Fruit fly (Drosophila melanogaster) whole organism, embryonic: ENCODE measurements around the gene Papss.
A peak's percentile ranks its signal among the peaks of the same experiment; 100 is the strongest.

ENCODE experiments used
- Atf6 ChIP-seq: fragments of 200-800 bp; sonication (Bioruptor generic); IDR thresholded peaks from 2 replicates; pipeline ENCODE4 v1.3.6; 2022; ENCODE audit warnings: missing biosample characterization, missing genetic modification characterization
- Bgb ChIP-seq: fragments of 200-800 bp; sonication (Bioruptor generic); IDR thresholded peaks from 2 replicates; pipeline ENCODE4 v1.3.6; 2022; ENCODE audit warnings: missing biosample characterization, missing genetic modification characterization; ENCODE audit not compliant: partially characterized antibody
- CG10267 ChIP-seq: fragments of 200-800 bp; sonication (Bioruptor generic); optimal IDR thresholded peaks from 2 replicates; lab custom pipeline; 2018; ENCODE audit warnings: missing biosample characterization, mild to moderate bottlenecking, missing genetic modification characterization, moderate library complexity
- CG12104 ChIP-seq: fragments of 200-800 bp; sonication (Bioruptor generic); optimal IDR thresholded peaks from 3 replicates; lab custom pipeline; 2016; ENCODE audit warnings: missing biosample characterization, missing genetic modification characterization
- CG13123 ChIP-seq: fragments of 200-800 bp; sonication (Bioruptor generic); optimal IDR thresholded peaks from 2 replicates; lab custom pipeline; 2016; ENCODE audit warnings: missing biosample characterization, missing genetic modification characterization
- CG13775 ChIP-seq: fragments of 200-800 bp; sonication (Bioruptor generic); optimal IDR thresholded peaks from 3 replicates; lab custom pipeline; 2017; ENCODE audit warnings: missing biosample characterization, mild to moderate bottlenecking, missing genetic modification characterization
- CG13894 ChIP-seq: fragments of 200-800 bp; sonication (Bioruptor generic); optimal IDR thresholded peaks from 3 replicates; lab custom pipeline; 2018; ENCODE audit warnings: missing biosample characterization, mild to moderate bottlenecking, missing genetic modification characterization, moderate library complexity
- CG15073 ChIP-seq: fragments of 200-800 bp; sonication (Bioruptor generic); optimal IDR thresholded peaks from 2 replicates; lab custom pipeline; 2016; ENCODE audit warnings: missing biosample characterization, missing genetic modification characterization
- CG15514 ChIP-seq: fragments of 200-800 bp; sonication (Bioruptor generic); optimal IDR thresholded peaks from 3 replicates; lab custom pipeline; 2017; ENCODE audit warnings: missing biosample characterization, missing genetic modification characterization, mild to moderate bottlenecking, moderate library complexity, missing genetic modification reagents
- CG30020 ChIP-seq: fragments of 200-800 bp; optimal IDR thresholded peaks from 2 replicates; lab custom pipeline; 2019; ENCODE audit warnings: missing biosample characterization, mild to moderate bottlenecking, missing genetic modification characterization, moderate library complexity
- CG30403 ChIP-seq: fragments of 200-800 bp; sonication (Bioruptor generic); optimal IDR thresholded peaks from 3 replicates; lab custom pipeline; 2016; ENCODE audit warnings: missing biosample characterization, missing genetic modification characterization
- CG31365 ChIP-seq: fragments of 200-800 bp; sonication (Bioruptor generic); optimal IDR thresholded peaks from 2 replicates; lab custom pipeline; 2018; ENCODE audit warnings: missing biosample characterization, mild to moderate bottlenecking, missing genetic modification characterization
- CG32767 ChIP-seq: fragments of 200-800 bp; sonication (Bioruptor generic); IDR thresholded peaks from 2 replicates; pipeline ENCODE4 v1.3.6; 2022; ENCODE audit warnings: missing biosample characterization, missing genetic modification characterization
- CG34224 ChIP-seq: fragments of 200-800 bp; sonication (Bioruptor generic); IDR thresholded peaks from 3 replicates; pipeline ENCODE4 v1.3.6; 2022; ENCODE audit warnings: missing biosample characterization, missing genetic modification characterization; ENCODE audit not compliant: partially characterized antibody
- CG3847 ChIP-seq: fragments of 200-800 bp; sonication (Bioruptor generic); IDR thresholded peaks from 2 replicates; pipeline ENCODE4 v1.3.6; 2022; ENCODE audit warnings: missing biosample characterization, missing genetic modification characterization
- CG42726 ChIP-seq: fragments of 200-800 bp; sonication (Bioruptor generic); IDR thresholded peaks from 2 replicates; pipeline ENCODE4 v1.3.6; 2022; ENCODE audit warnings: missing biosample characterization, missing genetic modification characterization; ENCODE audit not compliant: partially characterized antibody
- CG6854 ChIP-seq: fragments of 200-800 bp; sonication (Bioruptor generic); optimal IDR thresholded peaks from 3 replicates; lab custom pipeline; 2017; ENCODE audit warnings: missing biosample characterization, mild to moderate bottlenecking, missing genetic modification characterization
- CG7786 ChIP-seq: fragments of 200-800 bp; sonication (Bioruptor generic); optimal IDR thresholded peaks from 2 replicates; lab custom pipeline; 2016; ENCODE audit warnings: missing biosample characterization, missing genetic modification characterization
- CG9932 ChIP-seq: fragments of 200-800 bp; sonication (Bioruptor generic); IDR thresholded peaks from 2 replicates; pipeline ENCODE4 v1.3.6; 2022; ENCODE audit warnings: missing biosample characterization, missing genetic modification characterization
- Doc3 ChIP-seq: fragments of 200-800 bp; sonication (Bioruptor generic); IDR thresholded peaks from 3 replicates; pipeline ENCODE4 v1.3.6; 2022; ENCODE audit warnings: missing biosample characterization, missing genetic modification characterization; ENCODE audit not compliant: partially characterized antibody
- E2f1 ChIP-seq: fragments of 200-800 bp; sonication (Bioruptor generic); IDR thresholded peaks from 2 replicates; pipeline ENCODE4 v1.3.6; 2022; ENCODE audit warnings: missing biosample characterization, missing genetic modification characterization
- Fer1 ChIP-seq: fragments of 200-800 bp; sonication (Bioruptor generic); optimal IDR thresholded peaks from 2 replicates; lab custom pipeline; 2017; ENCODE audit warnings: missing biosample characterization, mild to moderate bottlenecking, missing genetic modification characterization
- HLH3B ChIP-seq: fragments of 200-800 bp; sonication (Bioruptor generic); IDR thresholded peaks from 2 replicates; pipeline ENCODE4 v1.3.6; 2022; ENCODE audit warnings: missing biosample characterization, missing genetic modification characterization
- Lim3 ChIP-seq: fragments of 200-800 bp; sonication (Bioruptor generic); IDR thresholded peaks from 2 replicates; pipeline ENCODE4 v1.3.6; 2022; ENCODE audit warnings: missing biosample characterization, missing genetic modification characterization
- MESR4 ChIP-seq: fragments of 200-800 bp; sonication (Bioruptor generic); optimal IDR thresholded peaks from 2 replicates; lab custom pipeline; 2018; ENCODE audit warnings: missing biosample characterization, mild to moderate bottlenecking, missing genetic modification characterization, moderate library complexity
- NC2β ChIP-seq: fragments of 200-800 bp; sonication (Bioruptor generic); optimal IDR thresholded peaks from 2 replicates; lab custom pipeline; 2016; ENCODE audit warnings: missing biosample characterization, missing genetic modification characterization
- NFAT ChIP-seq: fragments of 200-800 bp; sonication (Bioruptor generic); IDR thresholded peaks from 2 replicates; pipeline ENCODE4 v1.3.6; 2022; ENCODE audit warnings: missing biosample characterization, missing genetic modification characterization
- Opbp ChIP-seq: fragments of 200-800 bp; sonication (Bioruptor generic); IDR thresholded peaks from 3 replicates; pipeline ENCODE4 v1.3.6; 2022; ENCODE audit warnings: missing biosample characterization, missing genetic modification characterization; ENCODE audit not compliant: partially characterized antibody
- Ptx1 ChIP-seq: fragments of 200-800 bp; sonication (Bioruptor generic); IDR thresholded peaks from 2 replicates; pipeline ENCODE4 v1.3.6; 2022; ENCODE audit warnings: missing biosample characterization, missing genetic modification characterization
- Ravus ChIP-seq: fragments of 200-800 bp; sonication (Bioruptor generic); IDR thresholded peaks from 2 replicates; pipeline ENCODE4 v1.3.6; 2022; ENCODE audit warnings: missing biosample characterization, missing genetic modification characterization
- Rfx ChIP-seq: fragments of 200-800 bp; sonication (Bioruptor generic); IDR thresholded peaks from 2 replicates; pipeline ENCODE4 v1.3.6; 2022; ENCODE audit warnings: missing biosample characterization, missing genetic modification characterization
- Tbp ChIP-seq: fragments of >200 bp; optimal IDR thresholded peaks from 2 replicates; lab custom pipeline; 2018; ENCODE audit warnings: missing biosample characterization, missing genetic modification characterization
- cad ChIP-seq: fragments of >200 bp; optimal IDR thresholded peaks from 2 replicates; lab custom pipeline; 2017; ENCODE audit warnings: missing biosample characterization, missing genetic modification characterization
- disco-r ChIP-seq: fragments of 200-800 bp; sonication (Bioruptor generic); optimal IDR thresholded peaks from 2 replicates; lab custom pipeline; 2016; ENCODE audit warnings: missing biosample characterization, missing genetic modification characterization
- eve ChIP-seq, 2 experiments: fragments of >200 bp; optimal IDR thresholded peaks; 2 replicates each; lab custom pipeline; 2017; ENCODE audit warnings: missing biosample characterization in 2 of 2, missing genetic modification characterization in 2 of 2
- fd3F ChIP-seq: fragments of 200-800 bp; sonication (Bioruptor generic); optimal IDR thresholded peaks from 2 replicates; lab custom pipeline; 2018; ENCODE audit warnings: missing biosample characterization, mild to moderate bottlenecking, missing genetic modification characterization, moderate library complexity
- ham ChIP-seq: fragments of 200-800 bp; sonication (Bioruptor generic); IDR thresholded peaks from 2 replicates; pipeline ENCODE4 v1.3.6; 2022; ENCODE audit warnings: missing biosample characterization, missing genetic modification characterization
- hkb ChIP-seq, 2 experiments: fragments of 200-800 bp in 1 of 2; fragments of >200 bp in 1 of 2; sonication (Bioruptor generic) in 1 of 2; IDR thresholded peaks in 1 of 2; optimal IDR thresholded peaks in 1 of 2; 2 replicates each; pipeline versions ENCODE4 v1.3.6 to Lab custom; 2017 to 2022; ENCODE audit warnings: missing biosample characterization in 1 of 2, missing genetic modification characterization in 1 of 2
- kni ChIP-seq: fragments of 200-800 bp; sonication (Bioruptor generic); optimal IDR thresholded peaks from 3 replicates; lab custom pipeline; 2017; ENCODE audit warnings: mild to moderate bottlenecking, missing biosample characterization, missing genetic modification reagents, missing genetic modification characterization
- org-1 ChIP-seq: fragments of 200-800 bp; sonication (Bioruptor generic); optimal IDR thresholded peaks from 2 replicates; lab custom pipeline; 2017; ENCODE audit warnings: missing biosample characterization, missing genetic modification characterization
- phol ChIP-seq: fragments of 200-800 bp; sonication (Bioruptor generic); optimal IDR thresholded peaks from 3 replicates; lab custom pipeline; 2018; ENCODE audit warnings: missing biosample characterization, mild to moderate bottlenecking, missing genetic modification characterization, moderate library complexity
- prd ChIP-seq, 3 experiments: fragments of >200 bp in 2 of 3; fragments of 200-800 bp in 1 of 3; sonication (Bioruptor generic) in 1 of 3; optimal IDR thresholded peaks in 2 of 3; IDR thresholded peaks in 1 of 3; 2 replicates in 2 of 3; 3 replicates in 1 of 3; pipeline versions ENCODE4 v1.3.6 to Lab custom; 2017 to 2022; ENCODE audit warnings: missing biosample characterization in 1 of 3, missing genetic modification characterization in 1 of 3
- schlank ChIP-seq: fragments of 200-800 bp; sonication (Bioruptor generic); optimal IDR thresholded peaks from 2 replicates; lab custom pipeline; 2018; ENCODE audit warnings: missing biosample characterization, mild to moderate bottlenecking, missing genetic modification characterization
- slbo ChIP-seq: fragments of 200-800 bp; sonication (Bioruptor generic); IDR thresholded peaks from 2 replicates; pipeline ENCODE4 v1.3.6; 2022; ENCODE audit warnings: missing biosample characterization, missing genetic modification characterization
- vvl ChIP-seq: fragments of 200-800 bp; sonication (Bioruptor generic); IDR thresholded peaks from 2 replicates; pipeline ENCODE4 v1.3.6; 2022; ENCODE audit warnings: missing biosample characterization, missing genetic modification characterization
- wek ChIP-seq: fragments of 200-800 bp; sonication (Bioruptor generic); optimal IDR thresholded peaks from 3 replicates; lab custom pipeline; 2018; ENCODE audit warnings: missing biosample characterization, mild to moderate bottlenecking, missing genetic modification characterization, moderate library complexity
- zen ChIP-seq: fragments of 200-800 bp; sonication (Bioruptor generic); optimal IDR thresholded peaks from 3 replicates; lab custom pipeline; 2018; ENCODE audit warnings: missing biosample characterization, mild to moderate bottlenecking, missing genetic modification characterization, moderate library complexity

Gene Papss

dm6 chr3L:19845047-19845906, at the start of gene Papss (continued):
- TF ChIP-seq CG3847 (0 out of 2 replicates have a peak, but pooled peaks have one; percentile 28), Ravus (no peak), phol (peak; percentile 40), CG42726 (GFP tag; lab: Robert Waterston, UW) (no peak), Atf6 (0 out of 2 replicates have a peak, but pooled peaks have one; percentile 25), CG10267 (peak; percentile 55), CG13894 (tag; lab: Kevin White, UChicago) (peak; percentile 26), CG7786 (GFP tag; lab: Kevin White, UChicago) (no peak), CG32767 (GFP tag; lab: Robert Waterston, UW) (no peak), NC2β (GFP tag; lab: Kevin White, UChicago) (peak; percentile 7), Bgb (peak; percentile 82), Doc3 (GFP tag; lab: Robert Waterston, UW) (peak; percentile 93), CG30403 (GFP tag; lab: Kevin White, UChicago) (peak; percentile 51), wek (GFP tag; lab: Kevin White, UChicago) (peak; percentile 55), Rfx (GFP tag; lab: Robert Waterston, UW) (peak; percentile 68), CG34224 (GFP tag; lab: Robert Waterston, UW) (peak; percentile 88), CG9932 (GFP tag; lab: Robert Waterston, UW) (peak; percentile 70), kni (GFP tag; lab: Kevin White, UChicago) (peak; percentile 78), hkb (optimal IDR thresholded peaks at IDR 0.05; lab: Kevin White, UChicago) (no peak), hkb (GFP tag; IDR thresholded peaks at IDR 0.05; lab: Robert Waterston, UW) (no peak), CG13775 (GFP tag; lab: Kevin White, UChicago) (peak; percentile 9), CG13123 (GFP tag; lab: Kevin White, UChicago) (no peak), CG31365 (tag; lab: Kevin White, UChicago) (peak; percentile 33), eve (GFP tag; optimal IDR thresholded peaks at IDR 0.05; lab: Kevin White, UChicago) (no peak), Lim3 (no peak), vvl (peak; percentile 41), disco-r (no peak), Opbp (GFP tag; lab: Robert Waterston, UW) (peak; percentile 85), CG6854 (GFP tag; lab: Kevin White, UChicago) (peak; percentile 12), cad (GFP tag; lab: Kevin White, UChicago) (no peak), fd3F (GFP tag; lab: Kevin White, UChicago) (peak; percentile 26), E2f1 (GFP tag; lab: Robert Waterston, UW) (0 out of 2 replicates have a peak, but pooled peaks have one; percentile 17), slbo (peak; percentile 75), Ptx1 (GFP tag; lab: Robert Waterston, UW) (peak; percentile 37; the same call in 1 of the 2 replicates), CG12104 (GFP tag; lab: Kevin White, UChicago) (peak; percentile 9), CG30020 (tag; lab: Kevin White, UChicago) (peak; percentile 53), CG15073 (GFP tag; lab: Kevin White, UChicago) (no peak), org-1 (GFP tag; lab: Kevin White, UChicago) (peak; percentile 66), prd (optimal IDR thresholded peaks at IDR 0.05; lab: Kevin White, UChicago) (no peak), prd (GFP tag; IDR thresholded peaks at IDR 0.05; lab: Robert Waterston, UW) (peak; percentile 51; the same call in 2 of the 3 replicates), zen (peak; percentile 41), schlank (peak; percentile 73), MESR4 (GFP tag; lab: Kevin White, UChicago) (peak; percentile 41), ham (GFP tag; lab: Robert Waterston, UW) (no peak), Tbp (GFP tag; lab: Kevin White, UChicago) (no peak), CG15514 (peak; percentile 71), HLH3B (GFP tag; lab: Robert Waterston, UW) (no peak; the same call in 1 of the 2 replicates), NFAT (GFP tag; lab: Robert Waterston, UW) (peak; percentile 45; the same call in 1 of the 2 replicates), Fer1 (GFP tag; lab: Kevin White, UChicago) (peak; percentile 71)
